Fruit fly (Drosophila melanogaster): ENCODE measurements around the gene CG32801.

Gene CG32801

dm6 chrX:1861620-1862184 lies 41.3 kb downstream of the CG32801 start, which contains the start of gene deltaCOP (continued):
- no peak for TF ChIP-seq vri (GFP tag; optimal IDR thresholded peaks at IDR 0.05)
- no peak for TF ChIP-seq Blimp-1 (GFP tag; optimal IDR thresholded peaks at IDR 0.05)
- peak; percentile 77 for TF ChIP-seq Gug (GFP tag; IDR thresholded peaks at IDR 0.05)
- no peak for TF ChIP-seq pdm3 (GFP tag; optimal IDR thresholded peaks at IDR 0.05)
- no peak for TF ChIP-seq fd85E (GFP tag; optimal IDR thresholded peaks at IDR 0.05)
- peak; percentile 97 for TF ChIP-seq Eip78C (GFP tag)
- TF ChIP-seq Sox14 (GFP tag; optimal IDR thresholded peaks at IDR 0.05): peak; percentile 93
- TF ChIP-seq Hr4 (GFP tag; optimal IDR thresholded peaks at IDR 0.05): no peak
- TF ChIP-seq CG3919 (GFP tag; optimal IDR thresholded peaks at IDR 0.05): peak; percentile 87
- TF ChIP-seq CG10669 (GFP tag; optimal IDR thresholded peaks at IDR 0.05): no peak
- TF ChIP-seq CG1621 (tag; optimal IDR thresholded peaks at IDR 0.05): peak; percentile 47
- TF ChIP-seq Met (GFP tag; optimal IDR thresholded peaks at IDR 0.05): no peak
- no peak for TF ChIP-seq Smox (GFP tag; optimal IDR thresholded peaks at IDR 0.05)
- TF ChIP-seq CG11902 (GFP tag; optimal IDR thresholded peaks at IDR 0.05): no peak
- peak; percentile 85 for TF ChIP-seq CG8632 (GFP tag; optimal IDR thresholded peaks at IDR 0.05)
- peak; percentile 72; the same call in 2 of the 3 replicates for TF ChIP-seq eg (GFP tag; IDR thresholded peaks at IDR 0.05)
- peak; percentile 84 for TF ChIP-seq Sox15 (GFP tag; optimal IDR thresholded peaks at IDR 0.05)
- TF ChIP-seq Ets96B (tag; optimal IDR thresholded peaks at IDR 0.05): peak; percentile 72
- peak; percentile 76 for TF ChIP-seq CG3032 (tag; optimal IDR thresholded peaks at IDR 0.05)
- TF ChIP-seq CG6792 (GFP tag; optimal IDR thresholded peaks at IDR 0.05): peak; percentile 88

- peak; percentile 54 for TF ChIP-seq Met (GFP tag; optimal IDR thresholded peaks at IDR 0.05)
- TF ChIP-seq Hr39 (GFP tag; optimal IDR thresholded peaks at IDR 0.05): peak; percentile 51
- TF ChIP-seq CG8632 (GFP tag; optimal IDR thresholded peaks at IDR 0.05): peak; percentile 36
- no peak for TF ChIP-seq Gug (GFP tag; IDR thresholded peaks at IDR 0.05)
- TF ChIP-seq CG16779 (tag; optimal IDR thresholded peaks at IDR 0.05): no peak
- TF ChIP-seq CG4318 (GFP tag; optimal IDR thresholded peaks at IDR 0.05): no peak
- peak; percentile 36 for TF ChIP-seq Ets96B (tag; optimal IDR thresholded peaks at IDR 0.05)
- TF ChIP-seq Hr4 (GFP tag; optimal IDR thresholded peaks at IDR 0.05): peak; percentile 45
- TF ChIP-seq CG6163 (GFP tag; IDR thresholded peaks at IDR 0.05): peak; percentile 63
- TF ChIP-seq CG31627 (GFP tag; optimal IDR thresholded peaks at IDR 0.05): peak; percentile 47
- peak; percentile 37 for TF ChIP-seq CG32006 (GFP tag; optimal IDR thresholded peaks at IDR 0.05)
- TF ChIP-seq CG1621 (tag; optimal IDR thresholded peaks at IDR 0.05): no peak
- no peak for TF ChIP-seq CG11902 (GFP tag; optimal IDR thresholded peaks at IDR 0.05)
- TF ChIP-seq Sox14 (GFP tag; optimal IDR thresholded peaks at IDR 0.05): peak; percentile 82
- peak; percentile 24 for TF ChIP-seq CG6792 (GFP tag; optimal IDR thresholded peaks at IDR 0.05)
- peak; percentile 22 for TF ChIP-seq CG34406 (GFP tag; optimal IDR thresholded peaks at IDR 0.05)
- TF ChIP-seq Blimp-1 (GFP tag; optimal IDR thresholded peaks at IDR 0.05): peak; percentile 10
- TF ChIP-seq CG6276 (GFP tag; optimal IDR thresholded peaks at IDR 0.05): no peak
- peak; percentile 23 for TF ChIP-seq dsx (GFP tag; optimal IDR thresholded peaks at IDR 0.05; ENCODE audit: poor library complexity, severe bottlenecking)
- peak; percentile 6 for TF ChIP-seq Ets21C (GFP tag; optimal IDR thresholded peaks at IDR 0.05)
- TF ChIP-seq CG10631 (GFP tag; optimal IDR thresholded peaks at IDR 0.05): peak; percentile 48
- peak; percentile 25; the same call in 1 of the 3 replicates for TF ChIP-seq CG8119 (GFP tag; IDR thresholded peaks at IDR 0.05)
- peak; percentile 55 for TF ChIP-seq CG15336 (GFP tag; IDR thresholded peaks at IDR 0.05)
- TF ChIP-seq topi (GFP tag; optimal IDR thresholded peaks at IDR 0.05): peak; percentile 70
- no peak for TF ChIP-seq Eip93F (GFP tag; optimal IDR thresholded peaks at IDR 0.05)
- TF ChIP-seq eg (GFP tag; IDR thresholded peaks at IDR 0.05): peak; percentile 42; the same call in 1 of the 3 replicates
- peak; percentile 41 for TF ChIP-seq achi (GFP tag; optimal IDR thresholded peaks at IDR 0.05)
- TF ChIP-seq CG8319 (GFP tag; optimal IDR thresholded peaks at IDR 0.05): no peak
- TF ChIP-seq Smox (GFP tag; optimal IDR thresholded peaks at IDR 0.05): peak; percentile 51
- no peak for TF ChIP-seq CG6854 (GFP tag; optimal IDR thresholded peaks at IDR 0.05)
- TF ChIP-seq vri (GFP tag; optimal IDR thresholded peaks at IDR 0.05): peak; percentile 45
- TF ChIP-seq pdm3 (GFP tag; optimal IDR thresholded peaks at IDR 0.05): peak; percentile 40
- peak; percentile 63 for TF ChIP-seq lz (GFP tag; optimal IDR thresholded peaks at IDR 0.05)
- peak; percentile 64 for TF ChIP-seq Eip75B (GFP tag; optimal IDR thresholded peaks at IDR 0.05)
- TF ChIP-seq fd85E (GFP tag; optimal IDR thresholded peaks at IDR 0.05): peak; percentile 5
- no peak for TF ChIP-seq Lpt (GFP tag; optimal IDR thresholded peaks at IDR 0.05)
- peak; percentile 72 for TF ChIP-seq Eip78C (GFP tag)
- TF ChIP-seq cyc (GFP tag; optimal IDR thresholded peaks at IDR 0.05): peak; percentile 14
- TF ChIP-seq fd59A (GFP tag; optimal IDR thresholded peaks at IDR 0.05): peak; percentile 10
- no peak for TF ChIP-seq spab (GFP tag; optimal IDR thresholded peaks at IDR 0.05)
- no peak for TF ChIP-seq CG9139 (GFP tag; optimal IDR thresholded peaks at IDR 0.05)
- no peak for TF ChIP-seq Sox15 (GFP tag; optimal IDR thresholded peaks at IDR 0.05)
- TF ChIP-seq fkh (GFP tag; optimal IDR thresholded peaks at IDR 0.05): no peak
- peak; percentile 38 for TF ChIP-seq CG3919 (GFP tag; optimal IDR thresholded peaks at IDR 0.05)
- peak; percentile 39 for TF ChIP-seq CG10669 (GFP tag; optimal IDR thresholded peaks at IDR 0.05)
These were observed 44.1 kb downstream of the CG32801 start, which contains the start of gene Lamtor5 for dm6 chrX:1858867-1859266. Gene Lamtor5 (minus strand): TSS chrX:1858971.

Measured in whole organism, prepupa.